Worm (Caenorhabditis elegans): ENCODE measurements around the gene sucl-1.

- TF ChIP-seq ama-1 (optimal IDR thresholded peaks at IDR 0.05) (no peak), hnd-1 (tag; optimal IDR thresholded peaks at IDR 0.05) (no peak), F13C5.2 (tag; optimal IDR thresholded peaks at IDR 0.05) (no peak), sea-1 (GFP tag; conservative IDR thresholded peaks at IDR 0.05) (no peak), tbx-37 (GFP tag; conservative IDR thresholded peaks at IDR 0.05) (no peak)
Measured at ce11 chrX:14743210-14743609, 10.6 kb upstream of the sucl-1 start.
